Fruit fly (Drosophila melanogaster) whole organism, prepupa: ENCODE data around the gene CG11263.

Experiments used
- Blimp-1 ChIP-seq: fragments of 200-800 bp; sonication (Bioruptor generic); optimal IDR thresholded peaks from 3 replicates; lab custom pipeline; 2017; ENCODE audit warnings: missing biosample characterization, missing genetic modification characterization, mild to moderate bottlenecking, moderate library complexity, missing genetic modification reagents
- CG10631 ChIP-seq: fragments of 200-800 bp; sonication (Bioruptor generic); optimal IDR thresholded peaks from 2 replicates; lab custom pipeline; 2016; ENCODE audit warnings: missing biosample characterization, missing genetic modification characterization
- CG11294 ChIP-seq: fragments of 200-800 bp; sonication (Bioruptor generic); IDR thresholded peaks from 2 replicates; pipeline ENCODE4 v1.3.6; 2022; ENCODE audit warnings: missing biosample characterization, missing genetic modification characterization
- CG11762 ChIP-seq: fragments of 200-800 bp; sonication (Bioruptor generic); optimal IDR thresholded peaks from 3 replicates; lab custom pipeline; 2016; ENCODE audit warnings: missing biosample characterization, missing genetic modification characterization; ENCODE audit not compliant: insufficient read depth
- CG11902 ChIP-seq: fragments of 200-800 bp; sonication (Bioruptor generic); optimal IDR thresholded peaks from 3 replicates; lab custom pipeline; 2016; ENCODE audit warnings: missing biosample characterization, missing genetic modification characterization
- CG15336 ChIP-seq: fragments of 200-800 bp; sonication (Bioruptor generic); IDR thresholded peaks from 2 replicates; pipeline ENCODE4 v1.3.6; 2022; ENCODE audit warnings: missing biosample characterization, missing genetic modification characterization
- CG16779 ChIP-seq: fragments of 200-800 bp; sonication (Bioruptor generic); optimal IDR thresholded peaks from 3 replicates; lab custom pipeline; 2017; ENCODE audit warnings: missing biosample characterization, mild to moderate bottlenecking, missing genetic modification characterization
- CG3032 ChIP-seq: fragments of 200-800 bp; optimal IDR thresholded peaks from 2 replicates; lab custom pipeline; 2019; ENCODE audit warnings: missing biosample characterization, mild to moderate bottlenecking, missing genetic modification characterization, moderate library complexity
- CG31627 ChIP-seq: fragments of 200-800 bp; sonication (Bioruptor generic); optimal IDR thresholded peaks from 3 replicates; lab custom pipeline; 2016; ENCODE audit warnings: missing biosample characterization, missing genetic modification characterization
- CG32006 ChIP-seq: fragments of 200-800 bp; sonication (Bioruptor generic); optimal IDR thresholded peaks from 3 replicates; lab custom pipeline; 2017; ENCODE audit warnings: missing biosample characterization, mild to moderate bottlenecking, missing genetic modification characterization
- CG34406 ChIP-seq: fragments of 200-800 bp; sonication (Bioruptor generic); optimal IDR thresholded peaks from 3 replicates; lab custom pipeline; 2016; ENCODE audit warnings: missing biosample characterization, missing genetic modification characterization
- CG3919 ChIP-seq: fragments of 200-800 bp; sonication (Bioruptor generic); optimal IDR thresholded peaks from 3 replicates; lab custom pipeline; 2016; ENCODE audit warnings: missing biosample characterization, missing genetic modification characterization
- CG4318 ChIP-seq: fragments of 200-800 bp; sonication (Bioruptor generic); optimal IDR thresholded peaks from 3 replicates; lab custom pipeline; 2017; ENCODE audit warnings: missing biosample characterization, mild to moderate bottlenecking, missing genetic modification characterization
- CG6163 ChIP-seq: fragments of 200-800 bp; sonication (Bioruptor generic); IDR thresholded peaks from 3 replicates; pipeline ENCODE4 v1.3.6; 2022; ENCODE audit warnings: missing biosample characterization, missing genetic modification characterization
- CG6276 ChIP-seq: fragments of 200-800 bp; sonication (Bioruptor generic); optimal IDR thresholded peaks from 2 replicates; lab custom pipeline; 2017; ENCODE audit warnings: missing biosample characterization, mild to moderate bottlenecking, missing genetic modification characterization
- CG6808 ChIP-seq: fragments of 200-800 bp; sonication (Bioruptor generic); optimal IDR thresholded peaks from 3 replicates; lab custom pipeline; 2017; ENCODE audit warnings: missing biosample characterization, missing genetic modification characterization, mild to moderate bottlenecking, moderate library complexity, missing genetic modification reagents
- CG6854 ChIP-seq: fragments of 200-800 bp; sonication (Bioruptor generic); optimal IDR thresholded peaks from 2 replicates; lab custom pipeline; 2017; ENCODE audit warnings: missing biosample characterization, mild to moderate bottlenecking, missing genetic modification characterization
- CG7368 ChIP-seq: fragments of 200-800 bp; sonication (Bioruptor generic); optimal IDR thresholded peaks from 3 replicates; lab custom pipeline; 2016; ENCODE audit warnings: missing biosample characterization, missing genetic modification characterization
- CG8119 ChIP-seq: fragments of 200-800 bp; sonication (Bioruptor generic); IDR thresholded peaks from 3 replicates; pipeline ENCODE4 v1.3.6; 2022; ENCODE audit warnings: missing biosample characterization, missing genetic modification characterization
- CG8319 ChIP-seq: fragments of 200-800 bp; sonication (Bioruptor generic); optimal IDR thresholded peaks from 3 replicates; lab custom pipeline; 2016; ENCODE audit warnings: missing biosample characterization, missing genetic modification characterization
- CG8632 ChIP-seq: fragments of 200-800 bp; sonication (Bioruptor generic); optimal IDR thresholded peaks from 3 replicates; lab custom pipeline; 2016; ENCODE audit warnings: missing biosample characterization, missing genetic modification characterization
- CG9139 ChIP-seq: fragments of 200-800 bp; sonication (Bioruptor generic); optimal IDR thresholded peaks from 3 replicates; lab custom pipeline; 2017; ENCODE audit warnings: missing biosample characterization, mild to moderate bottlenecking, missing genetic modification characterization
- Eip75B ChIP-seq: fragments of 200-800 bp; sonication (Bioruptor generic); optimal IDR thresholded peaks from 3 replicates; lab custom pipeline; 2016; ENCODE audit warnings: missing biosample characterization, missing genetic modification characterization
- Eip78C ChIP-seq: fragments of 200-800 bp; sonication (Bioruptor generic); peaks from one replicate; lab custom pipeline; 2016; ENCODE audit warnings: missing biosample characterization, missing genetic modification characterization
- Eip93F ChIP-seq: fragments of 200-800 bp; sonication (Bioruptor generic); optimal IDR thresholded peaks from 2 replicates; lab custom pipeline; 2016; ENCODE audit warnings: missing biosample characterization, mild to moderate bottlenecking, missing genetic modification characterization
- Ets21C ChIP-seq: fragments of 200-800 bp; sonication (Bioruptor generic); optimal IDR thresholded peaks from 3 replicates; lab custom pipeline; 2016; ENCODE audit warnings: missing biosample characterization, missing genetic modification characterization
- Gug ChIP-seq: fragments of 200-800 bp; sonication (Bioruptor generic); IDR thresholded peaks from 2 replicates; pipeline ENCODE4 v1.3.6; 2022; ENCODE audit warnings: missing biosample characterization, missing genetic modification characterization
- Hr38 ChIP-seq: sonication (Bioruptor generic); optimal IDR thresholded peaks from 2 replicates; lab custom pipeline; 2016; ENCODE audit warnings: missing biosample characterization, missing genetic modification characterization
- Hr39 ChIP-seq: fragments of 200-800 bp; sonication (Bioruptor generic); optimal IDR thresholded peaks from 2 replicates; lab custom pipeline; 2016; ENCODE audit warnings: missing biosample characterization, missing genetic modification characterization
- Hr4 ChIP-seq: fragments of 200-800 bp; sonication (Bioruptor generic); optimal IDR thresholded peaks from 3 replicates; lab custom pipeline; 2016; ENCODE audit warnings: missing biosample characterization, missing genetic modification characterization
- Lpt ChIP-seq: fragments of 200-800 bp; sonication (Bioruptor generic); optimal IDR thresholded peaks from 3 replicates; lab custom pipeline; 2016; ENCODE audit warnings: missing biosample characterization, missing genetic modification characterization
- achi ChIP-seq: fragments of 200-800 bp; sonication (Bioruptor generic); optimal IDR thresholded peaks from 3 replicates; lab custom pipeline; 2016; ENCODE audit warnings: missing biosample characterization, missing genetic modification characterization
- cyc ChIP-seq: fragments of 200-800 bp; sonication (Bioruptor generic); optimal IDR thresholded peaks from 3 replicates; lab custom pipeline; 2016; ENCODE audit warnings: missing biosample characterization, missing genetic modification characterization
- dsx ChIP-seq: fragments of 200-800 bp; optimal IDR thresholded peaks from 3 replicates; lab custom pipeline; 2019; ENCODE audit warnings: missing biosample characterization, mild to moderate bottlenecking, missing genetic modification characterization, moderate library complexity; ENCODE audit not compliant: poor library complexity, severe bottlenecking
- eg ChIP-seq: fragments of 200-800 bp; sonication (Bioruptor generic); IDR thresholded peaks from 3 replicates; pipeline ENCODE4 v1.3.6; 2022; ENCODE audit warnings: missing biosample characterization, missing genetic modification characterization
- esn ChIP-seq: fragments of 200-800 bp; sonication (Bioruptor generic); optimal IDR thresholded peaks from 2 replicates; lab custom pipeline; 2016; ENCODE audit warnings: missing biosample characterization, mild to moderate bottlenecking, missing genetic modification characterization, moderate library complexity
- fkh ChIP-seq: fragments of 200-800 bp; sonication (Bioruptor generic); optimal IDR thresholded peaks from 3 replicates; lab custom pipeline; 2017; ENCODE audit warnings: missing biosample characterization, mild to moderate bottlenecking, missing genetic modification characterization, moderate library complexity
- net ChIP-seq: fragments of 200-800 bp; sonication (Bioruptor generic); optimal IDR thresholded peaks from 3 replicates; lab custom pipeline; 2016; ENCODE audit warnings: missing biosample characterization, missing genetic modification characterization
- pdm3 ChIP-seq: fragments of 200-800 bp; sonication (Bioruptor generic); optimal IDR thresholded peaks from 3 replicates; lab custom pipeline; 2016; ENCODE audit warnings: missing biosample characterization, missing genetic modification characterization
- spab ChIP-seq: fragments of 200-800 bp; sonication (Bioruptor generic); optimal IDR thresholded peaks from 2 replicates; lab custom pipeline; 2017; ENCODE audit warnings: missing biosample characterization, mild to moderate bottlenecking, missing genetic modification characterization, missing genetic modification reagents
- ss ChIP-seq, 2 experiments: fragments of 200-800 bp; sonication (Bioruptor generic); optimal IDR thresholded peaks; 2 replicates in 1 of 2; 3 replicates in 1 of 2; lab custom pipeline; 2017 to 2018; ENCODE audit warnings: mild to moderate bottlenecking in 2 of 2, missing biosample characterization in 2 of 2, missing genetic modification characterization in 2 of 2, moderate library complexity in 1 of 2
- topi ChIP-seq: fragments of 200-800 bp; sonication (Bioruptor generic); optimal IDR thresholded peaks from 3 replicates; lab custom pipeline; 2016; ENCODE audit warnings: missing biosample characterization, missing genetic modification characterization
- vri ChIP-seq: fragments of 200-800 bp; sonication (Bioruptor generic); optimal IDR thresholded peaks from 3 replicates; lab custom pipeline; 2016; ENCODE audit warnings: missing biosample characterization, mild to moderate bottlenecking, missing genetic modification characterization

The CG11263 gene

DNA sequence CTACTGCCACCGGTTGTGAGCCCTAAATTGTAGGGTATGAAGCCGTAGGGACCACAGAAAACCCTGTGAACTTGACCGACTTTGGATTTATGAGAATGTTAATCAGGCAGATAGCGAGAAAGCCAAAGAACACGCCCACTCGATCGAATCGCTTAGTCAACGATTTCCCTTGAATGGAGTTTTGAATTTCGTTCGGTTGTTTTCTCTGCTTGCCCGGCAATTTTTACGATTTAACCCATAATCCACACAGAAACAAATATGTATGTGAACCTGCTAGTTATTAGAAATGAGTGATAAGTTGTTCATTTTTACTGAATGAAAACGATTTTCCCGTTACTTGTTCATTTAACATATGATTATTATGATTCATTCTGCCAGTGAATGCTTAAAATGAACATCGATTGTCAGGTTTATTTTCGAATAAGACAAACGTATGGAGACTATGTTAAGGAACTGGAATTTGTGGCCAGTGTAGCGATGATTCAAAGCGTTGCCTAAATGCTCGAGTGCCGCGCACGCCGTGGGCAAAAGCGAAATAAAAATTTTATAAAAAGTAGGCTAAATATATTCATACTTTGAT, 23.5 kb downstream of the CG11263 start (continued):
- no peak for TF ChIP-seq CG10631 (GFP tag; lab: Kevin White, UChicago)
- TF ChIP-seq Blimp-1 (GFP tag; lab: Kevin White, UChicago) = no peak
- no peak for TF ChIP-seq CG11902 (GFP tag; lab: Kevin White, UChicago)
- TF ChIP-seq spab (GFP tag; lab: Kevin White, UChicago) = no peak
- TF ChIP-seq CG6808 (GFP tag; lab: Kevin White, UChicago) = no peak
- peak; percentile 1 for TF ChIP-seq CG31627 (GFP tag; lab: Kevin White, UChicago)
- TF ChIP-seq CG3919 (GFP tag; lab: Kevin White, UChicago) = no peak
- TF ChIP-seq net = no peak
- TF ChIP-seq CG8319 (GFP tag; lab: Kevin White, UChicago) = no peak
- peak; percentile 2 for TF ChIP-seq Hr4
- TF ChIP-seq CG6276 (GFP tag; lab: Kevin White, UChicago) = no peak
- peak; percentile 7 for TF ChIP-seq dsx
- no peak for TF ChIP-seq CG15336
- no peak for TF ChIP-seq Ets21C (GFP tag; lab: Kevin White, UChicago)
- TF ChIP-seq CG8119 (GFP tag; lab: Robert Waterston, UW) = no peak
- TF ChIP-seq CG9139 (GFP tag; lab: Kevin White, UChicago) = no peak
- peak; percentile 84 for TF ChIP-seq Eip78C (GFP tag; lab: Kevin White, UChicago)
- TF ChIP-seq CG7368 (GFP tag; lab: Kevin White, UChicago) = no peak
- TF ChIP-seq CG32006 (GFP tag; lab: Kevin White, UChicago) = peak; percentile 6
- TF ChIP-seq CG4318 = no peak
- no peak for TF ChIP-seq CG11762 (GFP tag; lab: Kevin White, UChicago)
- no peak for TF ChIP-seq Eip75B (GFP tag; lab: Kevin White, UChicago)
- no peak for TF ChIP-seq CG6854 (GFP tag; lab: Kevin White, UChicago)

DNA sequence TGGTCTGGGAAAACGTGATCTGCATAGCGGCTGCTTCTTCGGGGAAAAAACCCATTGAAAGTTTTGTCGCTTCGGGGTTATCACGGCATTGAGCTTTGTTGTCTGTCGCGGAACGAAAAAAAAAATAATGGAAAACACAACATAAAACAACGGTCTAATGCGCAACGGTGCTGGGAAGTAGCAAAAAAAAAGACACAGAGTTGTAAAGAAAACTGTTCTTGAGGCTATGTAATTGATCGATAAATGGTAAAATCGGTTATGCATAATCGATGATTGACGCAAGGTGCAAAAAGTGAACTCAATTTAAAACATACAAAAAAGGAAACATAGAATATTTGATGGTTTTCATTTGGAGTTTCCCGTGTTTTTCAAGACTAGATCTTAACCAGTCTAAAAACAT, 24.7 kb downstream of the CG11263 start:
- no peak for TF ChIP-seq ss (GFP tag; optimal IDR thresholded peaks at IDR 0.05; lab: Kevin White, UChicago)
- no peak for TF ChIP-seq CG4318
- no peak for TF ChIP-seq cyc
- no peak for TF ChIP-seq topi (GFP tag; lab: Kevin White, UChicago)
- no peak for TF ChIP-seq esn (GFP tag; lab: Kevin White, UChicago)
- TF ChIP-seq Hr38 (GFP tag; lab: Kevin White, UChicago) = no peak
- TF ChIP-seq CG6163 (GFP tag; lab: Robert Waterston, UW) = no peak
- TF ChIP-seq pdm3 (GFP tag; lab: Kevin White, UChicago) = no peak
- no peak for TF ChIP-seq CG6854 (GFP tag; lab: Kevin White, UChicago)
- no peak for TF ChIP-seq Ets21C (GFP tag; lab: Kevin White, UChicago)
- TF ChIP-seq net = no peak
- TF ChIP-seq CG8119 (GFP tag; lab: Robert Waterston, UW) = no peak
- TF ChIP-seq CG8632 = no peak
- no peak for TF ChIP-seq CG15336
- no peak for TF ChIP-seq Gug (GFP tag; lab: Robert Waterston, UW)

DNA sequence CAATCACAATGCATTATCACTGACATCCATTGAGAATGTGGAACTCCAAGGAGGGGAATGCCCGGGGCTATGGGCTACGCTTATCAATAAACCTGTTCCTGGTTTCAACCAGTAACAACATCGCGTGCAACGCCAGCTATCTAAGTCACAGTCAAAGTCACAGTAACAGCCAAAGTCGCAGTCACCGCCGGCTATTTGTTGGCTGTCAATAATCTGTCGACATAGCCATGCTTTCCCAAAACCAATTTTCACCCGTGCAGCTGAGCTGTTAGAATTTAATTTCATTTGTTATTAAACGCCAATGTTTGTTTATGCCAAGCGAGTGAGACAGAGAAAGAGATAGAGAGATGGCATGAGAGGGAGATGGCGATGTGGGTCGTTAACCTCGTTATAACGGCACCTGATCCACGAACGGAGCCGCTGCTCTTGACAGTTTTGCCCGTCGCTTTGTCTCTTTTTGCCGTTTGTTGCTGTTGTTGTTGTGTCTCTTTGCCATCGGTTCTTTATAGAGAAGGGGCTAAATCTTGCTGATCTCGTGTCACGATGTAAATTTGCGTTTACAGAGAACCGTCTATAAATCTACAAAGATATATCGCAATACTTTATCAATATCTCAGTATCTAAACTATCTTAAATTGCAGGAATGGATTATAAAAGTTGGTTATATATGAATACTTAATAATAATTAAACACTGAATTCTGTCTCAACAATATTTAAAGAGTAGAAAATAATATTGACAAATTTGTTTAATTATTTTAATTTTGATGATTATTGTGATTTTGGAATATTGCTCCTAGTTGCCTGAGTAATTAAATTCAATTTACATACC, 25.7 kb downstream of the CG11263 start:
- TF ChIP-seq Eip75B (GFP tag; lab: Kevin White, UChicago) (peak; percentile 6), spab (GFP tag; lab: Kevin White, UChicago) (no peak), Eip78C (GFP tag; lab: Kevin White, UChicago) (peak; percentile 54), Lpt (GFP tag; lab: Kevin White, UChicago) (peak; percentile 18), CG6808 (GFP tag; lab: Kevin White, UChicago) (no peak), CG6163 (GFP tag; lab: Robert Waterston, UW) (no peak), vri (GFP tag; lab: Kevin White, UChicago) (no peak), CG3032 (peak; percentile 33), CG16779 (tag; lab: Kevin White, UChicago) (no peak), CG11294 (GFP tag; lab: Robert Waterston, UW) (no peak), eg (GFP tag; lab: Robert Waterston, UW) (no peak), Blimp-1 (GFP tag; lab: Kevin White, UChicago) (no peak), Eip93F (GFP tag; lab: Kevin White, UChicago) (no peak), CG15336 (no peak), Ets21C (GFP tag; lab: Kevin White, UChicago) (no peak), CG9139 (GFP tag; lab: Kevin White, UChicago) (no peak), ss (GFP tag; optimal IDR thresholded peaks at IDR 0.05; lab: Kevin White, UChicago) (peak; percentile 18 to 70), achi (peak; percentile 31), CG34406 (GFP tag; lab: Kevin White, UChicago) (peak; percentile 5), CG8632 (no peak), CG10631 (GFP tag; lab: Kevin White, UChicago) (peak; percentile 42), CG6276 (GFP tag; lab: Kevin White, UChicago) (peak; percentile 5), Hr39 (GFP tag; lab: Kevin White, UChicago) (peak; percentile 3), fkh (GFP tag; lab: Kevin White, UChicago) (peak; percentile 86), Gug (GFP tag; lab: Robert Waterston, UW) (no peak), esn (GFP tag; lab: Kevin White, UChicago) (peak; percentile 66), CG3919 (GFP tag; lab: Kevin White, UChicago) (peak; percentile 21)
